Worm (Caenorhabditis elegans): Measurements from ENCODE around the gene W05B2.2.

DNA sequence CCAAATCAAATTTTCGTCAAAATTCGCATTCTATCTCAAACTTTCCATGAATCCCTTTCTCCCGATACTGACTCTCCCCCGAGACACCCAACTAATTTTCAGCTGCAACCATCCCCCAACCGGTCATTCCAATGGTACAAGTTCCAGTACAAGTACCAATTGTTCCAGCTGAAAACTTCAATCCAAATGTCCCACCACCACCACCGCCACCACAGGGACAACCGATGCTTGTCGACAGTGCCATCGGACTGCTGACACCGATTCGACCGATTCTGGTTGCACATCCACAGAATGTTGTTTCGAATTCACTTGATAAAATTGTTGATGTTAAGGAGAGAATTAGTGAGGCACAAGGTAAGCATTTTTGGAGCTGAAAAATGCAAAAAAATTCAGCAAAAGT, 21.4 kb downstream of the W05B2.2 start:
- TF ChIP-seq syd-9 (tag; optimal IDR thresholded peaks at IDR 0.05) (no peak), ama-1 (optimal IDR thresholded peaks at IDR 0.05) (no peak), ets-4 (tag; optimal IDR thresholded peaks at IDR 0.05) (no peak), ceh-30 (tag; optimal IDR thresholded peaks at IDR 0.05) (no peak)

Data from whole organism, late embryonic.